Worm (Caenorhabditis elegans) whole organism, midembryonic: ENCODE results near the gene ZK930.7.

Experiments used
- cog-1 ChIP-seq: sonication (generic microtip); optimal IDR thresholded peaks from 2 replicates; lab custom pipeline; 2016; ENCODE audit warnings: missing genetic modification characterization, missing compliant biosample characterization
- flt-1 ChIP-seq: fragments of 200-800 bp; sonication (Bioruptor generic); IDR thresholded peaks from 2 replicates; pipeline ENCODE4 v1.3.6; 2022; ENCODE audit warnings: missing genetic modification characterization, missing compliant biosample characterization
- klf-2 ChIP-seq: fragments of 200-800 bp; sonication (Bioruptor generic); conservative IDR thresholded peaks from 2 replicates; pipeline ENCODE4 v1.3.6; 2022; ENCODE audit warnings: missing genetic modification reagents, missing genetic modification characterization, missing compliant biosample characterization
- med-1 ChIP-seq: sonication (generic microtip); optimal IDR thresholded peaks from 2 replicates; lab custom pipeline; 2017; ENCODE audit warnings: missing genetic modification characterization, mild to moderate bottlenecking, missing compliant biosample characterization, antibody characterized with exemption, missing genetic modification reagents; ENCODE audit not compliant: insufficient read depth
- tab-1 ChIP-seq: fragments of 200-800 bp; sonication (Bioruptor generic); IDR thresholded peaks from 2 replicates; pipeline ENCODE4 v1.3.6; 2022; ENCODE audit warnings: missing genetic modification characterization, missing compliant biosample characterization
- ztf-23 ChIP-seq: fragments of 200-800 bp; sonication (Bioruptor generic); IDR thresholded peaks from 2 replicates; pipeline ENCODE4 v1.3.6; 2022; ENCODE audit warnings: missing genetic modification reagents, missing genetic modification characterization, missing compliant biosample characterization
- ztf-29 ChIP-seq: fragments of 200-800 bp; sonication (Bioruptor generic); IDR thresholded peaks from 2 replicates; pipeline ENCODE4 v1.3.6; 2022; ENCODE audit warnings: missing genetic modification reagents, missing genetic modification characterization, missing compliant biosample characterization

DNA sequence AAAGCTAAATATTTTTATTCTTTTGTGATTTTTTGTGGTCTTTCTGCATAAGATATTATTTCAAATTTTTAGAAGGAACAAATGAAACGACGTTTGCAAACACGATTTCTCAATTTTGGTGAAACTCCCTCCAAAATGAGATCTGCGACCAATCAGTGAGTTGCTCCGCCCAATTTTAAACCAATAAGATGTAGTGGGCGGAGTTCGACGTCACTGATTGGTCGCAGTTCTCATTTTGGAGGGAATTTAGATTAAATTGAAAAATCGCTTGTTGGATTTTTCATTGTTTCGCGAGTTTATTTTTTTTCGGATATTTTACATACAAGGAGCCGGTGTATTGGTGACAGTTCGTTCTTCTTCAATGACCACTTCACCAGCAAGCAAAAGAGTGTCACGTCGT, 3.8 kb upstream of the ZK930.7 start:
- TF ChIP-seq flt-1 (no peak), tab-1 (GFP tag; lab: Robert Waterston, UW) (no peak), ztf-29 (GFP tag; lab: Robert Waterston, UW) (no peak), ztf-23 (GFP tag; lab: Robert Waterston, UW) (no peak), klf-2 (GFP tag; lab: Robert Waterston, UW) (no peak), cog-1 (tag; lab: Kevin White, UChicago) (no peak), med-1 (GFP tag; lab: Kevin White, UChicago) (no peak)
